Worm (Caenorhabditis elegans) whole organism, L1 larva: ENCODE data around the gene crb-1.

Experiments
- F16B12.6 ChIP-seq: fragments of 150-350 bp; optimal IDR thresholded peaks from 2 replicates; lab custom pipeline; 2014; ENCODE audit warnings: missing biosample characterization, missing genetic modification characterization
- Y116A8C.19 ChIP-seq: sonication (generic microtip); optimal IDR thresholded peaks from 2 replicates; lab custom pipeline; 2016; ENCODE audit warnings: missing compliant biosample characterization, missing genetic modification characterization, borderline replicate concordance
- ceh-8 ChIP-seq: fragments of 200-800 bp; sonication (Bioruptor generic); optimal IDR thresholded peaks from 2 replicates; lab custom pipeline; 2018; ENCODE audit warnings: mild to moderate bottlenecking, missing genetic modification characterization, moderate library complexity, missing compliant biosample characterization
- ceh-82 ChIP-seq, 3 experiments: fragments of 150-350 bp in 1 of 3; sonication (generic microtip) in 2 of 3; optimal IDR thresholded peaks; 2 replicates each; lab custom pipeline; 2014 to 2017; ENCODE audit warnings: missing biosample characterization in 3 of 3, missing genetic modification characterization in 3 of 3
- ces-1 ChIP-seq: fragments of 150-350 bp; optimal IDR thresholded peaks from 2 replicates; lab custom pipeline; 2014; ENCODE audit warnings: missing biosample characterization, missing genetic modification reagents, missing genetic modification characterization
- dsc-1 ChIP-seq: sonication (generic microtip); optimal IDR thresholded peaks from 2 replicates; lab custom pipeline; 2016; ENCODE audit warnings: mild to moderate bottlenecking, missing genetic modification characterization, missing compliant biosample characterization
- efl-1 ChIP-seq, 4 experiments: fragments of 150-350 bp; optimal IDR thresholded peaks in 3 of 4; peaks in 1 of 4; 1 replicate in 1 of 4; 2 replicates in 3 of 4; lab custom pipeline; 2014; ENCODE audit warnings: missing biosample characterization in 2 of 4, missing genetic modification characterization in 2 of 4, missing genetic modification reagents in 2 of 4
- egl-13 ChIP-seq: sonication (generic microtip); optimal IDR thresholded peaks from 2 replicates; lab custom pipeline; 2016; ENCODE audit warnings: missing genotype, missing genetic modification reagents, missing genetic modification characterization, missing compliant biosample characterization
- egl-27 ChIP-seq, 2 experiments: fragments of 150-350 bp in 1 of 2; sonication (generic microtip); optimal IDR thresholded peaks; 3 replicates each; lab custom pipeline; 2017 to 2018; ENCODE audit warnings: missing biosample characterization in 2 of 2, missing genetic modification characterization in 2 of 2, missing genetic modification reagents in 2 of 2
- elt-3 ChIP-seq, 6 experiments: fragments of 150-350 bp in 1 of 6; sonication (generic microtip); optimal IDR thresholded peaks; 2 replicates each; lab custom pipeline; 2017 to 2018; ENCODE audit warnings: missing biosample characterization in 6 of 6, missing genetic modification characterization in 6 of 6, inconsistent platforms in 1 of 6
- fkh-8 ChIP-seq: sonication (generic microtip); optimal IDR thresholded peaks from 2 replicates; lab custom pipeline; 2016; ENCODE audit warnings: mild to moderate bottlenecking, missing genetic modification characterization, missing compliant biosample characterization
- fos-1 ChIP-seq: fragments of 150-350 bp; optimal IDR thresholded peaks from 2 replicates; lab custom pipeline; 2014; ENCODE audit warnings: missing biosample characterization, missing genetic modification characterization
- grh-1 ChIP-seq: fragments of 200-800 bp; sonication (Bioruptor generic); IDR thresholded peaks from 2 replicates; pipeline ENCODE4 v1.3.6; 2022; ENCODE audit warnings: missing genetic modification reagents, missing genetic modification characterization, missing compliant biosample characterization
- hpl-2 ChIP-seq: fragments of 150-350 bp; optimal IDR thresholded peaks from 2 replicates; lab custom pipeline; 2014; ENCODE audit warnings: missing biosample characterization, missing genetic modification reagents, missing genetic modification characterization
- lin-13 ChIP-seq: fragments of 150-350 bp; optimal IDR thresholded peaks from 2 replicates; lab custom pipeline; 2014; ENCODE audit warnings: missing biosample characterization, missing genetic modification reagents, missing genetic modification characterization
- lin-14 ChIP-seq: fragments of 200-800 bp; sonication (Bioruptor generic); optimal IDR thresholded peaks from 2 replicates; lab custom pipeline; 2018; ENCODE audit warnings: mild to moderate bottlenecking, missing genetic modification characterization, moderate library complexity, missing compliant biosample characterization
- lin-35 ChIP-seq, 2 experiments: fragments of 150-350 bp; optimal IDR thresholded peaks; 2 replicates each; lab custom pipeline; 2014; ENCODE audit warnings: missing biosample characterization in 2 of 2, missing genetic modification characterization in 2 of 2, missing genetic modification reagents in 2 of 2
- lir-3 ChIP-seq: sonication (generic microtip); optimal IDR thresholded peaks from 2 replicates; lab custom pipeline; 2016; ENCODE audit warnings: mild to moderate bottlenecking, missing genetic modification characterization, moderate library complexity, missing compliant biosample characterization; ENCODE audit not compliant: poor library complexity
- nhr-47 ChIP-seq: sonication (generic microtip); optimal IDR thresholded peaks from 2 replicates; lab custom pipeline; 2016; ENCODE audit warnings: mild to moderate bottlenecking, missing genetic modification characterization, moderate library complexity, missing compliant biosample characterization
- nhr-71 ChIP-seq: sonication (generic microtip); optimal IDR thresholded peaks from 2 replicates; lab custom pipeline; 2016; ENCODE audit warnings: mild to moderate bottlenecking, missing genetic modification characterization, moderate library complexity, missing compliant biosample characterization
- nhr-85 ChIP-seq: sonication (generic microtip); peaks from one replicate; lab custom pipeline; 2016; ENCODE audit warnings: missing genetic modification characterization, inconsistent platforms, missing compliant biosample characterization
- nhr-90 ChIP-seq: sonication (generic microtip); optimal IDR thresholded peaks from 2 replicates; lab custom pipeline; 2016; ENCODE audit warnings: mild to moderate bottlenecking, missing genetic modification characterization, missing compliant biosample characterization; ENCODE audit not compliant: poor library complexity
- pax-3 ChIP-seq: fragments of 200-800 bp; sonication (Bioruptor generic); optimal IDR thresholded peaks from 2 replicates; lab custom pipeline; 2018; ENCODE audit warnings: mild to moderate bottlenecking, missing genetic modification characterization, moderate library complexity, missing compliant biosample characterization
- pqm-1 ChIP-seq: sonication (generic microtip); optimal IDR thresholded peaks from 3 replicates; lab custom pipeline; 2017; ENCODE audit warnings: missing biosample characterization, missing genetic modification characterization
- sox-4 ChIP-seq: sonication (generic microtip); optimal IDR thresholded peaks from 2 replicates; lab custom pipeline; 2016; ENCODE audit warnings: missing genetic modification characterization, missing compliant biosample characterization
- swsn-7 ChIP-seq: sonication (generic microtip); optimal IDR thresholded peaks from 2 replicates; lab custom pipeline; 2016; ENCODE audit warnings: missing genetic modification characterization, missing compliant biosample characterization
- tlp-1 ChIP-seq: fragments of 150-350 bp; optimal IDR thresholded peaks from 2 replicates; lab custom pipeline; 2014; ENCODE audit warnings: missing biosample characterization, missing genetic modification characterization
- unc-98 ChIP-seq: fragments of 200-800 bp; sonication (Bioruptor generic); IDR thresholded peaks from 2 replicates; pipeline ENCODE4 v1.3.6; 2022; ENCODE audit warnings: missing genetic modification characterization, missing compliant biosample characterization
- vab-15 ChIP-seq: sonication (generic microtip); optimal IDR thresholded peaks from 2 replicates; lab custom pipeline; 2017; ENCODE audit warnings: missing genotype, mild to moderate bottlenecking, missing genetic modification characterization, missing compliant biosample characterization
- ztf-11 ChIP-seq, 2 experiments: sonication (generic microtip); optimal IDR thresholded peaks; 2 replicates each; lab custom pipeline; 2016 to 2017; ENCODE audit warnings: missing genetic modification characterization in 2 of 2, missing biosample characterization in 1 of 2, missing compliant biosample characterization in 1 of 2

crb-1 gene

ce11 chrX:17369514-17369913, 44.3 kb downstream of the crb-1 start (continued):
- TF ChIP-seq ztf-11 (tag; optimal IDR thresholded peaks at IDR 0.05; lab: Kevin White, UChicago) = no peak
- TF ChIP-seq fos-1 (tag; lab: Kevin White, UChicago) = no peak
- TF ChIP-seq elt-3 (tag; optimal IDR thresholded peaks at IDR 0.05; lab: Kevin White, UChicago) = no peak
- TF ChIP-seq fkh-8 (tag; lab: Kevin White, UChicago) = no peak
- TF ChIP-seq, all 84 proteins: peak for 6

ce11 chrX:17368542-17368941, 45.3 kb downstream of the crb-1 start, which contains the start of gene mfsd-10:
Gene mfsd-10 (minus strand): TSS chrX:17368642.
- TF ChIP-seq pqm-1 (tag; lab: Kevin White, UChicago) = no peak
- TF ChIP-seq, all 84 proteins: peak for 0

- TF ChIP-seq vab-15 (tag; lab: Kevin White, UChicago) (no peak), nhr-85 (tag; lab: Kevin White, UChicago) (peak; percentile 47)
Observed at ce11 chrX:17363491-17363890, 50.3 kb downstream of the crb-1 start.

ce11 chrX:17362529-17362928, 51.3 kb downstream of the crb-1 start, which contains the start of gene F10D7.11:
Gene F10D7.11 (plus strand): TSS chrX:17362829.
- TF ChIP-seq tlp-1 (tag; lab: Kevin White, UChicago) (no peak), lin-13 (GFP tag; lab: Kevin White, UChicago) (no peak), vab-15 (tag; lab: Kevin White, UChicago) (no peak), unc-98 (GFP tag; lab: Robert Waterston, UW) (no peak), ces-1 (GFP tag; lab: Kevin White, UChicago) (no peak), F16B12.6 (tag; lab: Kevin White, UChicago) (no peak), elt-3 (tag; optimal IDR thresholded peaks at IDR 0.05; lab: Kevin White, UChicago) (no peak), nhr-71 (tag; lab: Kevin White, UChicago) (no peak), grh-1 (GFP tag; lab: Robert Waterston, UW) (0 out of 2 replicates have a peak, but pooled peaks have one; percentile 40), ceh-82 (tag; optimal IDR thresholded peaks at IDR 0.05; lab: Kevin White, UChicago) (no peak), egl-27 (tag; optimal IDR thresholded peaks at IDR 0.05; lab: Kevin White, UChicago) (no peak), lin-35 (GFP tag; optimal IDR thresholded peaks at IDR 0.05; lab: Kevin White, UChicago) (no peak), nhr-90 (tag; lab: Kevin White, UChicago) (no peak), nhr-85 (tag; lab: Kevin White, UChicago) (peak; percentile 27), swsn-7 (tag; lab: Kevin White, UChicago) (no peak), efl-1 (optimal IDR thresholded peaks at IDR 0.05; lab: Kevin White, UChicago) (no peak), efl-1 (GFP tag; optimal IDR thresholded peaks at IDR 0.05 in 1 of 2; lab: Kevin White, UChicago) (no peak)
- TF ChIP-seq, all 84 proteins: peak for 2

DNA sequence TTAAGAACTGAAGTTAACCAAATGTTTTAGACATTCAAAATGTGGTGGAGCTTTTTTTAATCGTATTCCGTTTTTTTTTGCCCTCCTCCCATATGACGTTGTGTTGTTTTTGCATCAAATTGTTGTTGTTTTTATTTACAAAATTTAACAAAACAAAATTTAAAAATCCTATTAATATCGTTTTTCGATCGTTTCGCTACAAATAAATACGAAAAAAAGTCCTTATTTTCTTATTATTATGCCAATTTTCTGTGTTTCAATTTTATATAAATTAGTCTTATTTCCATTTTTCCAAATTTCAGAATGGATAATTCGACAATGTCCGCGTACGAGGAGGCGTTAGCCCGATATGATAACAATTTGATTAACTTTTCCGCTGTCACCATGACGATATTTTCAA, 54.4 kb downstream of the crb-1 start, which contains the start of gene npr-36:
npr-36 (plus strand) TSS at position 301 of the 400 bp plus-strand sequence.
- TF ChIP-seq lir-3 (tag; lab: Kevin White, UChicago) (no peak), ceh-8 (GFP tag; lab: Kevin White, UChicago) (no peak), lin-14 (GFP tag; lab: Kevin White, UChicago) (no peak), unc-98 (GFP tag; lab: Robert Waterston, UW) (no peak), egl-13 (tag; lab: Kevin White, UChicago) (no peak), Y116A8C.19 (tag; lab: Kevin White, UChicago) (no peak), nhr-90 (tag; lab: Kevin White, UChicago) (no peak), hpl-2 (GFP tag; lab: Kevin White, UChicago) (no peak)

- no peak for TF ChIP-seq efl-1 (optimal IDR thresholded peaks at IDR 0.05; lab: Kevin White, UChicago)
- peak in 1 of 2 experiments; percentile 68 for TF ChIP-seq efl-1 (GFP tag; optimal IDR thresholded peaks at IDR 0.05 in 1 of 2; lab: Kevin White, UChicago)
- no peak for TF ChIP-seq nhr-85 (tag; lab: Kevin White, UChicago)
- TF ChIP-seq nhr-71 (tag; lab: Kevin White, UChicago) = peak; percentile 45
- TF ChIP-seq nhr-47 = peak; percentile 26
- peak; percentile 65 for TF ChIP-seq dsc-1 (tag; lab: Kevin White, UChicago)
- TF ChIP-seq pax-3 (tag; lab: Kevin White, UChicago) = peak; percentile 54
- peak; percentile 64 for TF ChIP-seq fkh-8 (tag; lab: Kevin White, UChicago)
- TF ChIP-seq lin-13 (GFP tag; lab: Kevin White, UChicago) = no peak
- peak; percentile 49 for TF ChIP-seq sox-4 (tag; lab: Kevin White, UChicago)
- TF ChIP-seq, all 84 proteins: peak for 7
Observed at ce11 chrX:17356748-17357147, 57.1 kb downstream of the crb-1 start.
